Worm (Caenorhabditis elegans): Measurements from ENCODE around the gene M163.5.

The M163.5 gene

ce11 chrX:14502116-14502587 lies 28.3 kb downstream of the M163.5 start (continued):
- no peak for TF ChIP-seq T26A8.4 (GFP tag; IDR thresholded peaks at IDR 0.05)
- no peak for TF ChIP-seq nhr-111 (GFP tag; optimal IDR thresholded peaks at IDR 0.05)
- no peak for TF ChIP-seq madf-9 (GFP tag; conservative IDR thresholded peaks at IDR 0.05)
- TF ChIP-seq zag-1 (tag; optimal IDR thresholded peaks at IDR 0.05): no peak
- peak; percentile 47; the same call in 1 of the 2 replicates for TF ChIP-seq lin-38 (GFP tag; IDR thresholded peaks at IDR 0.05)
- TF ChIP-seq egl-27 (tag; optimal IDR thresholded peaks at IDR 0.05): no peak
- TF ChIP-seq set-16 (GFP tag; IDR thresholded peaks at IDR 0.05): no peak
- TF ChIP-seq dmd-8 (GFP tag; IDR thresholded peaks at IDR 0.05): no peak
- TF ChIP-seq fos-1 (tag; optimal IDR thresholded peaks at IDR 0.05): no peak
- no peak for TF ChIP-seq Y75B8A.6 (GFP tag; IDR thresholded peaks at IDR 0.05)
- TF ChIP-seq pqm-1 (tag; optimal IDR thresholded peaks at IDR 0.05): peak; percentile 76
- no peak for TF ChIP-seq zfp-2 (tag; optimal IDR thresholded peaks at IDR 0.05)
- no peak for TF ChIP-seq sdz-12 (GFP tag; optimal IDR thresholded peaks at IDR 0.05)
- peak; percentile 90 for TF ChIP-seq aha-1 (tag)
- TF ChIP-seq lin-13 (GFP tag; optimal IDR thresholded peaks at IDR 0.05): no peak
- TF ChIP-seq unc-130 (GFP tag; optimal IDR thresholded peaks at IDR 0.05): no peak
- TF ChIP-seq hlh-11 (tag; optimal IDR thresholded peaks at IDR 0.05): peak; percentile 95
- no peak for TF ChIP-seq ceh-28 (tag; optimal IDR thresholded peaks at IDR 0.05)
- TF ChIP-seq Y105C5A.15 (GFP tag; IDR thresholded peaks at IDR 0.05): no peak
- TF ChIP-seq arid-1 (GFP tag; conservative IDR thresholded peaks at IDR 0.05): no peak
- TF ChIP-seq dpl-1 (GFP tag; optimal IDR thresholded peaks at IDR 0.05): peak; percentile 12
- no peak for TF ChIP-seq nhr-42 (GFP tag; IDR thresholded peaks at IDR 0.05)
- no peak for TF ChIP-seq rbr-2 (tag; optimal IDR thresholded peaks at IDR 0.05)
- no peak for TF ChIP-seq jun-1 (tag; optimal IDR thresholded peaks at IDR 0.05)
- TF ChIP-seq ztf-11 (tag; optimal IDR thresholded peaks at IDR 0.05): no peak
- TF ChIP-seq lin-1 (GFP tag; IDR thresholded peaks at IDR 0.05): peak; percentile 82
- TF ChIP-seq lin-15B (tag; optimal IDR thresholded peaks at IDR 0.05): no peak
- TF ChIP-seq ceh-62 (tag; optimal IDR thresholded peaks at IDR 0.05): no peak
- TF ChIP-seq mdt-29 (GFP tag; IDR thresholded peaks at IDR 0.05): 0 out of 2 replicates have a peak, but pooled peaks have one; percentile 63
- no peak for TF ChIP-seq ZK546.5 (tag; optimal IDR thresholded peaks at IDR 0.05)
- no peak for TF ChIP-seq ama-1 (optimal IDR thresholded peaks at IDR 0.05)
- TF ChIP-seq php-3 (GFP tag; IDR thresholded peaks at IDR 0.05): peak; percentile 97
- peak; percentile 96 for TF ChIP-seq ceh-20 (GFP tag; IDR thresholded peaks at IDR 0.05)
- TF ChIP-seq T20F7.1 (GFP tag; optimal IDR thresholded peaks at IDR 0.05): peak; percentile 80
- no peak for TF ChIP-seq unc-39 (tag; optimal IDR thresholded peaks at IDR 0.05)
- TF ChIP-seq ZK337.2 (GFP tag; IDR thresholded peaks at IDR 0.05): no peak
- TF ChIP-seq D1046.2 (GFP tag; IDR thresholded peaks at IDR 0.05): no peak
- TF ChIP-seq F44E2.7 (GFP tag; IDR thresholded peaks at IDR 0.05): no peak
- TF ChIP-seq unc-62 (GFP tag; optimal IDR thresholded peaks at IDR 0.05 in 1 of 2): peak; percentile 57 to 99
- TF ChIP-seq unc-62 (tag; optimal IDR thresholded peaks at IDR 0.05): no peak
- TF ChIP-seq ceh-44 (GFP tag; IDR thresholded peaks at IDR 0.05): no peak
- TF ChIP-seq attf-4 (tag; optimal IDR thresholded peaks at IDR 0.05): no peak
- peak in 1 of 2 experiments; percentile 71 for TF ChIP-seq hif-1 (tag; optimal IDR thresholded peaks at IDR 0.05)
- peak; percentile 24 for TF ChIP-seq cey-2 (tag; optimal IDR thresholded peaks at IDR 0.05; ENCODE audit: borderline replicate concordance, insufficient read depth)
- no peak for TF ChIP-seq madf-5 (GFP tag; IDR thresholded peaks at IDR 0.05)
- TF ChIP-seq nhr-48 (tag; optimal IDR thresholded peaks at IDR 0.05): peak; percentile 92
- TF ChIP-seq F37D6.2 (tag; optimal IDR thresholded peaks at IDR 0.05): no peak
- peak; percentile 94 for TF ChIP-seq nhr-102 (tag; optimal IDR thresholded peaks at IDR 0.05)
- TF ChIP-seq pha-4 (GFP tag; IDR thresholded peaks at IDR 0.05): no peak
- no peak for TF ChIP-seq pha-4 (tag; optimal IDR thresholded peaks at IDR 0.05)
- no peak for TF ChIP-seq F49E8.2 (tag; optimal IDR thresholded peaks at IDR 0.05; ENCODE audit: borderline replicate concordance)
- TF ChIP-seq nhr-77 (tag; optimal IDR thresholded peaks at IDR 0.05): peak; percentile 76
- peak; percentile 97 for TF ChIP-seq dve-1 (tag; optimal IDR thresholded peaks at IDR 0.05; ENCODE audit: insufficient read depth)
